Worm (Caenorhabditis elegans) whole organism, L3 larva: ENCODE data around the gene fbxa-72.

ENCODE experiments used
- aly-2 ChIP-seq: fragments of 150-350 bp; optimal IDR thresholded peaks from 2 replicates; lab custom pipeline; 2014; ENCODE audit warnings: missing biosample characterization, missing genetic modification characterization
- daf-12 ChIP-seq: fragments of 150-350 bp; optimal IDR thresholded peaks from 2 replicates; lab custom pipeline; 2014; ENCODE audit warnings: missing biosample characterization, missing genetic modification reagents, missing genetic modification characterization
- zag-1 ChIP-seq: fragments of 150-350 bp; optimal IDR thresholded peaks from 2 replicates; lab custom pipeline; 2014; ENCODE audit warnings: missing biosample characterization, missing genetic modification characterization

- no peak for TF ChIP-seq zag-1 (tag; lab: Kevin White, UChicago)
- TF ChIP-seq daf-12: no peak
- TF ChIP-seq aly-2 (tag; lab: Kevin White, UChicago): no peak
Measured at ce11 chrV:692720-693422, 16.3 kb upstream of the fbxa-72 start, which contains the start of gene srx-4.
